Worm (Caenorhabditis elegans) whole organism, midembryonic: ENCODE measurements around the gene sma-6.

Experiments
- T22C8.4 ChIP-seq: fragments of 200-800 bp; sonication (Bioruptor generic); IDR thresholded peaks from 2 replicates; pipeline ENCODE4 v1.3.6; 2022; ENCODE audit warnings: missing genetic modification characterization, missing compliant biosample characterization
- cog-1 ChIP-seq: sonication (generic microtip); optimal IDR thresholded peaks from 2 replicates; lab custom pipeline; 2016; ENCODE audit warnings: missing genetic modification characterization, missing compliant biosample characterization
- flt-1 ChIP-seq: fragments of 200-800 bp; sonication (Bioruptor generic); IDR thresholded peaks from 2 replicates; pipeline ENCODE4 v1.3.6; 2022; ENCODE audit warnings: missing genetic modification characterization, missing compliant biosample characterization
- klf-2 ChIP-seq: fragments of 200-800 bp; sonication (Bioruptor generic); conservative IDR thresholded peaks from 2 replicates; pipeline ENCODE4 v1.3.6; 2022; ENCODE audit warnings: missing genetic modification reagents, missing genetic modification characterization, missing compliant biosample characterization
- med-1 ChIP-seq: sonication (generic microtip); optimal IDR thresholded peaks from 2 replicates; lab custom pipeline; 2017; ENCODE audit warnings: missing genetic modification characterization, mild to moderate bottlenecking, missing compliant biosample characterization, antibody characterized with exemption, missing genetic modification reagents; ENCODE audit not compliant: insufficient read depth
- tab-1 ChIP-seq: fragments of 200-800 bp; sonication (Bioruptor generic); IDR thresholded peaks from 2 replicates; pipeline ENCODE4 v1.3.6; 2022; ENCODE audit warnings: missing genetic modification characterization, missing compliant biosample characterization
- ztf-23 ChIP-seq: fragments of 200-800 bp; sonication (Bioruptor generic); IDR thresholded peaks from 2 replicates; pipeline ENCODE4 v1.3.6; 2022; ENCODE audit warnings: missing genetic modification reagents, missing genetic modification characterization, missing compliant biosample characterization

DNA sequence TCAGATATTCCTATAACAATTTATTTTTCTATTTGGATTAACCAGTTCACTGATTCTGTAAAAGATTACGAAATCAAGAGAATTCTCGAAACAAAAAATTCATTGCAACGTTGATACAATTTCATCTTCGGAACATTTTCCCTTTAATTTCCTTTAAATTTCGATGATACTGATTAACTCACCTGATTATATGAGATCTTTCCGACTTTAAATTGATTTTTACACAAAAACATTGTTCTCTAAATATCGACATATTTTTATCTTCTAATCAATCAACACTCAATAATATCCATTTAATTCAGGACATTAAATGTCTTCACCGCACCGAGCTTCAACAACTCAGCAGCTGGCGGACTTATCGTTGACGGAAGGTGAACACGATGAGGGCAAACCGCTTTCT, 46.7 kb downstream of the sma-6 start, which contains the start of gene lin-23:
- TF ChIP-seq tab-1 (no peak), flt-1 (no peak), med-1 (no peak), T22C8.4 (GFP tag; lab: Robert Waterston, UW) (no peak), ztf-23 (no peak), cog-1 (tag; lab: Kevin White, UChicago) (no peak), klf-2 (GFP tag; lab: Robert Waterston, UW) (no peak)
